Worm (Caenorhabditis elegans) whole organism, early embryonic: ENCODE data around the gene Y50D4C.6.

Experiments used
- ama-1 ChIP-seq: fragments of 150-350 bp; optimal IDR thresholded peaks from 2 replicates; lab custom pipeline; 2014
- ceh-36 ChIP-seq: sonication (generic microtip); optimal IDR thresholded peaks from 2 replicates; lab custom pipeline; 2016; ENCODE audit warnings: missing genetic modification characterization, inconsistent platforms, missing compliant biosample characterization
- scrt-1 ChIP-seq: fragments of 200-800 bp; sonication (Bioruptor generic); IDR thresholded peaks from 2 replicates; pipeline ENCODE4 v1.3.6; 2022; ENCODE audit warnings: missing genetic modification characterization, missing compliant biosample characterization
- tbx-11 ChIP-seq: fragments of 200-800 bp; sonication (Bioruptor generic); IDR thresholded peaks from 2 replicates; pipeline ENCODE4 v1.3.6; 2022; ENCODE audit warnings: missing genetic modification characterization, missing compliant biosample characterization
- tra-4 ChIP-seq: sonication (generic microtip); optimal IDR thresholded peaks from 2 replicates; lab custom pipeline; 2017; ENCODE audit warnings: missing genetic modification characterization, missing compliant biosample characterization

- TF ChIP-seq tbx-11 (GFP tag; lab: Robert Waterston, UW) (no peak), scrt-1 (GFP tag; lab: Robert Waterston, UW) (no peak), ama-1 (lab: Kevin White, UChicago) (no peak), ceh-36 (tag; lab: Kevin White, UChicago) (no peak), tra-4 (tag; lab: Kevin White, UChicago) (no peak)
Measured at ce11 chrV:939341-939740, 10.3 kb downstream of the Y50D4C.6 start.
